Worm (Caenorhabditis elegans): ENCODE results near the gene clec-72.

The clec-72 gene

DNA sequence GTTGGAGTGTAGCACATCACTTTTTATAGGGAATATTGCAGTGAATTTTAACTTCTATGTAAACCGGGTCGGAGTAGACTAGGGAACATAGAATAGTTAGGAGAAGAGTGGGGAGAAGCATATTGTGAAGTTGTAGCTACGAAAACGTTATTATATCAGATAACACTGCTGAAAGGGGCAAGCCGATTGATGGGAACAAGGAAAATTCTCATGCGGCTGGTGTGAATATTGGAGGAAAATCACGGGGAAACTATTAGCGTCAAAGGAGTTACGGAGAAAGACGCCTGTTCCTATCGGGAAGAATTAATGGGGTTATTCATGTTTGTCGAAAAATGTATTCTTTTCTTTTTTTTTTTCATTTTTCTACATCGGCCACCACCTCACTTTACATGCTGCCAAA lies 48.7 kb downstream of the clec-72 start, which contains the start of gene F47C12.6:
Gene F47C12.6 (minus strand): TSS at position 101 of the 400 bp plus-strand sequence.
- no peak for TF ChIP-seq tbx-7 (tag; optimal IDR thresholded peaks at IDR 0.05)

DNA sequence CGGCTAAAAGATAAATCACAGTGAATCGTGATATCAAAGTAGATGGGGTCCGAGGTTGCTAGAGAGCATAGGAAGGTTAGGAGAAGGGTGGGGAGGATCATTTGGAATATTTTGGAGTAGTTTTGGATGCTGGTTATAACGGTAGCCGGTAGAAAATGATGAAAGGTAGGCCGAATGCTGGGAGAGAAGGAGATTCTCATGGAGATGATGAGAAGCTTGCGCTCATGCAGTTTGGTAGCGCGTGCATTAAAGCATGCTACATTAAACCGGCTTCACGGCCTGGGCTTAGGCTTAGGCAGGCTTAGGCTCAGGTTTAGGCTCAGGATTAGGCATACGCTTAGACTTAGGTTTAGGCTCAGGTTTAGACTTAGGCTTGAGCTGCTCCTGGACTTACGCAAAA lies 49.7 kb downstream of the clec-72 start, which contains the start of gene F47C12.13:
Gene F47C12.13 (minus strand): TSS at position 101 of the 400 bp plus-strand sequence.
- TF ChIP-seq fkh-10 (GFP tag; optimal IDR thresholded peaks at IDR 0.05) = no peak
- no peak for TF ChIP-seq unc-3 (GFP tag; conservative IDR thresholded peaks at IDR 0.05)
- TF ChIP-seq unc-3 (tag; optimal IDR thresholded peaks at IDR 0.05) = no peak
- TF ChIP-seq K02D7.2 (tag; optimal IDR thresholded peaks at IDR 0.05) = no peak
- no peak for TF ChIP-seq odd-2 (tag; optimal IDR thresholded peaks at IDR 0.05)
- TF ChIP-seq pha-2 (tag; optimal IDR thresholded peaks at IDR 0.05) = no peak
- TF ChIP-seq che-1 (tag; optimal IDR thresholded peaks at IDR 0.05) = no peak
- no peak for TF ChIP-seq pat-9 (tag; optimal IDR thresholded peaks at IDR 0.05)
- TF ChIP-seq dmd-4 (tag; optimal IDR thresholded peaks at IDR 0.05; ENCODE audit: borderline replicate concordance) = no peak

ce11 chrIV:3995384-3995783 lies 50.8 kb downstream of the clec-72 start, which contains the start of gene F47C12.7:
TSS of gene F47C12.7 (minus strand) at chrIV:3995484.
- no peak for TF ChIP-seq dve-1 (tag; optimal IDR thresholded peaks at IDR 0.05)
- TF ChIP-seq hlh-15 (tag; optimal IDR thresholded peaks at IDR 0.05) = no peak
- no peak for TF ChIP-seq ahr-1 (tag; optimal IDR thresholded peaks at IDR 0.05)
- TF ChIP-seq mec-3 (tag; optimal IDR thresholded peaks at IDR 0.05; ENCODE audit: borderline replicate concordance) = no peak
- TF ChIP-seq tbx-7 (tag; optimal IDR thresholded peaks at IDR 0.05) = no peak
- TF ChIP-seq pha-2 (tag; optimal IDR thresholded peaks at IDR 0.05) = no peak
- TF ChIP-seq sdc-2 (tag; optimal IDR thresholded peaks at IDR 0.05) = no peak
- no peak for TF ChIP-seq pros-1 (tag; optimal IDR thresholded peaks at IDR 0.05)

All from whole organism, late embryonic.